Worm (Caenorhabditis elegans) whole organism, L2 larva: ENCODE data around the gene F42G2.2.

ENCODE experiments used
- ama-1 ChIP-seq: fragments of 150-350 bp; optimal IDR thresholded peaks from 2 replicates; lab custom pipeline; 2018; ENCODE audit warnings: inconsistent platforms
- ceh-82 ChIP-seq: fragments of 150-350 bp; optimal IDR thresholded peaks from 2 replicates; lab custom pipeline; 2014; ENCODE audit warnings: missing biosample characterization, missing genetic modification characterization
- elt-3 ChIP-seq: sonication (generic microtip); optimal IDR thresholded peaks from 2 replicates; lab custom pipeline; 2017; ENCODE audit warnings: missing biosample characterization, missing genetic modification characterization
- lin-11 ChIP-seq: fragments of 150-350 bp; sonication (generic microtip); optimal IDR thresholded peaks from 2 replicates; lab custom pipeline; 2014; ENCODE audit warnings: missing biosample characterization, missing genetic modification characterization, inconsistent platforms, mixed read lengths
- snpc-4 ChIP-seq: fragments of 150-350 bp; optimal IDR thresholded peaks from 2 replicates; lab custom pipeline; 2014; ENCODE audit warnings: missing biosample characterization, missing genetic modification characterization
- unc-62 ChIP-seq: fragments of 150-350 bp; optimal IDR thresholded peaks from 2 replicates; lab custom pipeline; 2014; ENCODE audit warnings: missing biosample characterization, missing genetic modification reagents, missing genetic modification characterization
- ztf-11 ChIP-seq: sonication (generic microtip); optimal IDR thresholded peaks from 2 replicates; lab custom pipeline; 2017; ENCODE audit warnings: missing biosample characterization, missing genetic modification characterization
- ztf-4 ChIP-seq: fragments of 150-350 bp; optimal IDR thresholded peaks from 2 replicates; lab custom pipeline; 2014; ENCODE audit warnings: missing biosample characterization, missing genetic modification characterization

- TF ChIP-seq ztf-11 (tag; lab: Kevin White, UChicago) (no peak), ceh-82 (no peak), lin-11 (no peak), ama-1 (lab: Kevin White, UChicago) (no peak), elt-3 (tag; lab: Kevin White, UChicago) (no peak), ztf-4 (tag; lab: Kevin White, UChicago) (no peak), snpc-4 (tag; lab: Kevin White, UChicago) (no peak), unc-62 (GFP tag; lab: Kevin White, UChicago) (no peak)
Measured at ce11 chrII:2399810-2400209, 22.2 kb upstream of the F42G2.2 start.
